Worm (Caenorhabditis elegans) whole organism, L4 larva: ENCODE measurements around the gene T20B3.1.

ENCODE experiments used
- D1046.2 ChIP-seq: fragments of 200-800 bp; sonication (Bioruptor generic); IDR thresholded peaks from 2 replicates; pipeline ENCODE4 v1.3.6; 2022; ENCODE audit warnings: missing genetic modification characterization, missing compliant biosample characterization
- F10B5.3 ChIP-seq: sonication (generic microtip); optimal IDR thresholded peaks from 2 replicates; lab custom pipeline; 2016; ENCODE audit warnings: mild to moderate bottlenecking, missing genetic modification characterization, missing compliant biosample characterization
- T26A8.4 ChIP-seq: fragments of 200-800 bp; sonication (Bioruptor generic); IDR thresholded peaks from 2 replicates; pipeline ENCODE4 v1.3.6; 2022; ENCODE audit warnings: missing genetic modification characterization, missing compliant biosample characterization
- ZK546.5 ChIP-seq, 2 experiments: sonication (generic microtip); optimal IDR thresholded peaks; 2 replicates each; lab custom pipeline; 2017; ENCODE audit warnings: missing biosample characterization in 2 of 2, missing genetic modification characterization in 2 of 2
- aha-1 ChIP-seq: fragments of 150-350 bp; peaks from one replicate; lab custom pipeline; 2014; ENCODE audit warnings: missing biosample characterization, missing genetic modification characterization
- aly-2 ChIP-seq: sonication (generic microtip); optimal IDR thresholded peaks from 2 replicates; lab custom pipeline; 2018; ENCODE audit warnings: missing biosample characterization, missing genetic modification characterization
- arid-1 ChIP-seq: fragments of 200-800 bp; sonication (Bioruptor generic); conservative IDR thresholded peaks from 2 replicates; pipeline ENCODE4 v1.3.6; 2022; ENCODE audit warnings: missing genetic modification reagents, missing genetic modification characterization, missing compliant biosample characterization
- ceh-62 ChIP-seq: sonication (generic microtip); optimal IDR thresholded peaks from 2 replicates; lab custom pipeline; 2017; ENCODE audit warnings: missing biosample characterization, missing genetic modification characterization
- ceh-82 ChIP-seq: sonication (generic microtip); optimal IDR thresholded peaks from 2 replicates; lab custom pipeline; 2017; ENCODE audit warnings: missing biosample characterization, missing genetic modification characterization
- ces-1 ChIP-seq: fragments of 150-350 bp; sonication (generic microtip); optimal IDR thresholded peaks from 4 replicates; lab custom pipeline; 2014; ENCODE audit warnings: missing biosample characterization, missing genetic modification reagents, missing genetic modification characterization
- daf-19 ChIP-seq: fragments of 200-800 bp; sonication (Bioruptor generic); conservative IDR thresholded peaks from 2 replicates; pipeline ENCODE4 v1.3.6; 2022; ENCODE audit warnings: missing genetic modification characterization, missing compliant biosample characterization
- dmd-6 ChIP-seq: fragments of 200-800 bp; sonication (Bioruptor generic); IDR thresholded peaks from 2 replicates; pipeline ENCODE4 v1.3.6; 2022; ENCODE audit warnings: missing genetic modification reagents, missing genetic modification characterization, missing compliant biosample characterization
- egl-27 ChIP-seq: sonication (generic microtip); optimal IDR thresholded peaks from 3 replicates; lab custom pipeline; 2017; ENCODE audit warnings: missing biosample characterization, missing genetic modification reagents, missing genetic modification characterization
- egl-43 ChIP-seq: fragments of 200-800 bp; sonication (Bioruptor generic); IDR thresholded peaks from 2 replicates; pipeline ENCODE4 v1.3.6; 2022; ENCODE audit warnings: missing genetic modification reagents, missing genetic modification characterization, missing compliant biosample characterization
- fkh-10 ChIP-seq: fragments of 150-350 bp; optimal IDR thresholded peaks from 2 replicates; lab custom pipeline; 2014; ENCODE audit warnings: missing biosample characterization, missing genetic modification reagents, missing genetic modification characterization
- lim-7 ChIP-seq: fragments of 200-800 bp; sonication (Bioruptor generic); IDR thresholded peaks from 2 replicates; pipeline ENCODE4 v1.3.6; 2022; ENCODE audit warnings: missing genetic modification characterization, missing compliant biosample characterization
- lin-1 ChIP-seq: fragments of 200-800 bp; sonication (Bioruptor generic); IDR thresholded peaks from 2 replicates; pipeline ENCODE4 v1.3.6; 2022; ENCODE audit warnings: missing genetic modification reagents, missing genetic modification characterization, missing compliant biosample characterization
- lin-15B ChIP-seq: fragments of 150-350 bp; sonication (generic microtip); optimal IDR thresholded peaks from 3 replicates; lab custom pipeline; 2014; ENCODE audit warnings: missing biosample characterization, missing genetic modification characterization
- lin-39 ChIP-seq: fragments of 150-350 bp; optimal IDR thresholded peaks from 2 replicates; lab custom pipeline; 2014; ENCODE audit warnings: missing biosample characterization, missing genetic modification reagents, missing genetic modification characterization
- lir-3 ChIP-seq: sonication (generic microtip); optimal IDR thresholded peaks from 2 replicates; lab custom pipeline; 2016; ENCODE audit warnings: mild to moderate bottlenecking, missing genetic modification characterization, missing compliant biosample characterization
- lsy-2 ChIP-seq, 2 experiments: fragments of 150-350 bp in 1 of 2; sonication (generic microtip) in 1 of 2; optimal IDR thresholded peaks; 2 replicates each; lab custom pipeline; 2014 to 2017; ENCODE audit warnings: missing biosample characterization in 2 of 2, missing genetic modification characterization in 2 of 2
- mdt-29 ChIP-seq: fragments of 200-800 bp; sonication (Bioruptor generic); IDR thresholded peaks from 2 replicates; pipeline ENCODE4 v1.3.6; 2022; ENCODE audit warnings: missing genetic modification reagents, missing genetic modification characterization, missing compliant biosample characterization
- mep-1 ChIP-seq: fragments of 150-350 bp; sonication (generic microtip); optimal IDR thresholded peaks from 3 replicates; lab custom pipeline; 2014; ENCODE audit warnings: missing biosample characterization, missing genetic modification characterization
- nhr-10 ChIP-seq: fragments of 150-350 bp; optimal IDR thresholded peaks from 2 replicates; lab custom pipeline; 2014; ENCODE audit warnings: missing biosample characterization, missing genetic modification characterization
- nhr-102 ChIP-seq: sonication (generic microtip); optimal IDR thresholded peaks from 2 replicates; lab custom pipeline; 2016; ENCODE audit warnings: mild to moderate bottlenecking, missing genetic modification characterization, moderate library complexity, missing compliant biosample characterization
- nhr-11 ChIP-seq: fragments of 150-350 bp; optimal IDR thresholded peaks from 2 replicates; lab custom pipeline; 2014; ENCODE audit warnings: missing biosample characterization, missing genetic modification characterization
- nhr-111 ChIP-seq: fragments of 200-800 bp; sonication (Bioruptor generic); optimal IDR thresholded peaks from 2 replicates; lab custom pipeline; 2018; ENCODE audit warnings: mild to moderate bottlenecking, missing genetic modification characterization, missing compliant biosample characterization
- rbr-2 ChIP-seq: sonication (generic microtip); optimal IDR thresholded peaks from 2 replicates; lab custom pipeline; 2016; ENCODE audit warnings: missing genotype, missing genetic modification characterization, missing compliant biosample characterization
- set-16 ChIP-seq: fragments of 200-800 bp; sonication (Bioruptor generic); IDR thresholded peaks from 2 replicates; pipeline ENCODE4 v1.3.6; 2022; ENCODE audit warnings: missing genetic modification reagents, missing genetic modification characterization, missing compliant biosample characterization
- snpc-4 ChIP-seq: fragments of 150-350 bp; optimal IDR thresholded peaks from 2 replicates; lab custom pipeline; 2014; ENCODE audit warnings: missing biosample characterization, missing genetic modification characterization
- spr-3 ChIP-seq: fragments of 200-800 bp; sonication (Bioruptor generic); optimal IDR thresholded peaks from 2 replicates; lab custom pipeline; 2018; ENCODE audit warnings: mild to moderate bottlenecking, missing genetic modification characterization, missing compliant biosample characterization
- unc-39 ChIP-seq: sonication (generic microtip); optimal IDR thresholded peaks from 2 replicates; lab custom pipeline; 2017; ENCODE audit warnings: missing biosample characterization, missing genetic modification characterization
- unc-62 ChIP-seq, 3 experiments: fragments of 150-350 bp in 1 of 3; sonication (generic microtip); optimal IDR thresholded peaks in 2 of 3; peaks in 1 of 3; 1 replicate in 1 of 3; 2 replicates in 2 of 3; lab custom pipeline; 2014 to 2017; ENCODE audit warnings: missing biosample characterization in 3 of 3, missing genetic modification characterization in 3 of 3, missing genetic modification reagents in 3 of 3, missing genotype in 1 of 3
- zip-11 ChIP-seq: fragments of 200-800 bp; sonication (Bioruptor generic); IDR thresholded peaks from 2 replicates; pipeline ENCODE4 v1.3.6; 2022; ENCODE audit warnings: missing genetic modification characterization, missing compliant biosample characterization

The T20B3.1 gene

ce11 chrV:16829396-16829795 is 14.0 kb downstream of the T20B3.1 start, which contains the start of gene srh-214:
Gene srh-214 (minus strand): TSS chrV:16829755.
- no peak for TF ChIP-seq D1046.2 (GFP tag; lab: Robert Waterston, UW)
- TF ChIP-seq aha-1 (tag; lab: Kevin White, UChicago): peak; percentile 91

DNA sequence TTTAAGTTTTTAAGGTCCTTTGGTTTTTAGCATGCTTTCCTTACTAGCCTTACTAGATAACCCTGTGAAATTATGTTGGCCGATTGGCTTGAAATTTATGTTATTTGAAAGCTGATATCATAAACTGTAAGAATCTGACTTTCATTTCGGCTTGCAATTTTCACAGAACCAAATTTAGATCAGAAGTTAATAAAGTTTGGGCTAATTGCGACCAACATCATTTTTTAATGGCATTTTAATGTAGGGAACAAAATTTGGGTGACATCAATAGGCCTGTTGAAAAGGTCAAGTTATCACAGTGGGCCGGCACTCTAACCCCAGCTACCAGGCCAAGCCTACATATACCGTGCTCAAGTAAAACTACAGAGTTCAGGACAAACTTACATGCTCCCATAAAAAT is 15.9 kb downstream of the T20B3.1 start:
- TF ChIP-seq unc-62 (GFP tag; optimal IDR thresholded peaks at IDR 0.05 in 1 of 2; lab: Kevin White, UChicago) (peak in 1 of 2 experiments; percentile 93), unc-62 (tag; optimal IDR thresholded peaks at IDR 0.05; lab: Kevin White, UChicago) (no peak), lin-1 (GFP tag; lab: Robert Waterston, UW) (no peak), lin-39 (tag; lab: Kevin White, UChicago) (no peak)
- TF ChIP-seq, all 104 proteins: peak for 1

ce11 chrV:16831921-16832320 is 16.6 kb downstream of the T20B3.1 start, which contains the start of gene srh-215:
Gene srh-215 (minus strand): TSS chrV:16832021.
- TF ChIP-seq ceh-62 (tag; lab: Kevin White, UChicago): no peak
- TF ChIP-seq lin-15B (tag; lab: Kevin White, UChicago): no peak
- TF ChIP-seq zip-11 (GFP tag; lab: Robert Waterston, UW): no peak
- TF ChIP-seq T26A8.4: no peak
- TF ChIP-seq, all 104 proteins: peak for 0

ce11 chrV:16832865-16833264 is 17.5 kb downstream of the T20B3.1 start, which contains the start of gene phy-3:
Gene phy-3 (plus strand): TSS chrV:16833165.
- TF ChIP-seq aha-1 (tag; lab: Kevin White, UChicago) (no peak), lim-7 (GFP tag; lab: Robert Waterston, UW) (no peak), arid-1 (GFP tag; lab: Robert Waterston, UW) (no peak), fkh-10 (GFP tag; lab: Kevin White, UChicago) (no peak), snpc-4 (no peak), aly-2 (tag; lab: Kevin White, UChicago) (no peak), daf-19 (GFP tag; lab: Robert Waterston, UW) (no peak), lin-15B (tag; lab: Kevin White, UChicago) (no peak), mdt-29 (no peak), ces-1 (no peak), ZK546.5 (tag; optimal IDR thresholded peaks at IDR 0.05; lab: Kevin White, UChicago) (no peak), lin-39 (tag; lab: Kevin White, UChicago) (no peak), egl-27 (no peak), dmd-6 (GFP tag; lab: Robert Waterston, UW) (no peak), nhr-10 (tag; lab: Kevin White, UChicago) (no peak)

DNA sequence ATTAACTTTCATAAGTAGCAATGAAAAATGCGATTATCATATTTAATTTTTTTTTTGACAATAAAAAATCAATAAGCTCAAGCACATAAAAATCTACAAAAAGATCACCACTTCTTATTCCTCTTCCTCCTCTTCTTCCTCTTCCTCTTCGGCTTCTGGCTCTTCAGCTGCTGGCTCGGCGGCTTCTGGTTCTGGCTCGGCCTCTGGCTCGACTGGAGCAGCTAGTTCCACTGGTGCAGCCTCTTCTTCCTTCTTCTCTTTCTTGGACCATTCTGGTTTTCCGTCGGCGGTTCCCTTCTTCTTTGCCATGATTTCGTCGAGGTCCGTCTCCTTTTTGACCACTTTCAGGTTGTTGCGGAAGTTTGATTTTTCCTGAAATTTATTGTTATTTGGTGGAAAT is 18.3 kb downstream of the T20B3.1 start:
- TF ChIP-seq nhr-111 (no peak), set-16 (peak; percentile 86)

ce11 chrV:16834989-16835388 is 19.6 kb downstream of the T20B3.1 start, which contains the start of gene tni-3:
Gene tni-3 (minus strand): TSS chrV:16835128.
- TF ChIP-seq lsy-2 (tag; optimal IDR thresholded peaks at IDR 0.05; lab: Kevin White, UChicago) (no peak), ceh-82 (tag; lab: Kevin White, UChicago) (no peak), F10B5.3 (tag; lab: Kevin White, UChicago) (no peak), egl-43 (GFP tag; lab: Robert Waterston, UW) (no peak), lir-3 (tag; lab: Kevin White, UChicago) (no peak), rbr-2 (tag; lab: Kevin White, UChicago) (no peak), mep-1 (tag; lab: Kevin White, UChicago) (no peak), nhr-11 (tag; lab: Kevin White, UChicago) (no peak), unc-62 (GFP tag; optimal IDR thresholded peaks at IDR 0.05 in 1 of 2; lab: Kevin White, UChicago) (no peak), unc-62 (tag; optimal IDR thresholded peaks at IDR 0.05; lab: Kevin White, UChicago) (no peak), snpc-4 (no peak), unc-39 (tag; lab: Kevin White, UChicago) (no peak), T26A8.4 (no peak), mdt-29 (no peak), spr-3 (no peak), nhr-102 (tag; lab: Kevin White, UChicago) (no peak)
